Fruit fly (Drosophila melanogaster) S2 (cell line): ENCODE results near the gene CG7573.

ENCODE experiments used
- CG8478 ChIP-seq: fragments of >200 bp; optimal IDR thresholded peaks from 2 replicates; lab custom pipeline; 2018
- CTCF ChIP-seq, 2 experiments: fragments of >200 bp; optimal IDR thresholded peaks; 2 replicates each; lab custom pipeline; 2018

DNA sequence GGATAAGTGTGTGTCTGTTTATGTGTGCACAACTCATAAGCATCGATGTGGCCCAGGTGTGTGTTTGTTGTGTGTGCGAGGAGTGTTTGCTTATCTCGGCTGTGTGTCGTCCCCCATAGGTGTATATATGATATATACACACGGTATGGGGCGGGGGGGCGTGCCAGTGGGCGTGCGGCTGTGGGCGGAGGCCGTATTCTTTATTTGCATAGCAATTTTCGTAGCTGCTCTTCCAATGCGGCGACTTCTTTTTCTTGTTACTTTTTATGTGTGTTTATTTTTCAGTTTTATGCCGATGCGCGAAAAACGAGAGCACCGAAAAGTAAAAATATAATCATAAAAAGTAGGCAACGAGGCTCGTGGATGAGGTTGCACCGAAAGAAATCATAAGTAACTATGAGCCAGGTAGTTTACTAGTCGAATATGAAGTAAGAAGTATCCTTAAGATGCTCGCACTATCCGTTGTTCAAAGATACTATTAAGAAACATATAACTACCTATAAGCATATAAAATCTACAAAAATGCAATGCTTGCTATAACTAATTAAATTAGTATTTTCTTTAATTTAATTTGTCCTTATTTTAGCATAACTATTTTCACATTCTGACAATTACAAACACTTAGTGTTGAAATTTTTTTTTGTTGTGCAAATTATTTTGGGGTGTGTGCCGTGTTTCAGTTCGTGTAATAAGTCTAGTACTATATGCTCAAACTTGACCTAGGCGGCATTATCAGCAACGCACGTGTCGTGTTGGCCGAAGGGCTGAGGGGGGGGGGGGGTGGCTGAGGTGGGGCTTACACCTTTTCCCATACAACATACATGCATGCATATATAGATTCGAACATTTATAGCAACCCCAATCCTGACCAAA lies 32.9 kb upstream of the CG7573 start:
- TF ChIP-seq CTCF (optimal IDR thresholded peaks at IDR 0.05; lab: Kevin White, UChicago) (no peak), CG8478 (no peak)
